Fruit fly (Drosophila melanogaster) whole organism, embryonic: ENCODE data around the gene CG2608.
A peak's percentile ranks its signal among the peaks of the same experiment; 100 is the strongest.

ENCODE experiments used
- ATbp ChIP-seq: fragments of 200-800 bp; sonication (Bioruptor generic); optimal IDR thresholded peaks from 2 replicates; lab custom pipeline; 2017; ENCODE audit warnings: missing biosample characterization, mild to moderate bottlenecking, missing genetic modification characterization, missing genetic modification reagents
- Atf-2 ChIP-seq: fragments of 200-800 bp; sonication (Bioruptor generic); optimal IDR thresholded peaks from 2 replicates; lab custom pipeline; 2016; ENCODE audit warnings: missing biosample characterization, missing genetic modification characterization
- B-H1 ChIP-seq: fragments of 200-800 bp; sonication (Bioruptor generic); IDR thresholded peaks from 3 replicates; pipeline ENCODE4 v1.3.6; 2022; ENCODE audit warnings: missing biosample characterization, missing genetic modification characterization
- C15 ChIP-seq: fragments of 200-800 bp; sonication (Bioruptor generic); IDR thresholded peaks from 3 replicates; pipeline ENCODE4 v1.3.6; 2022; ENCODE audit warnings: missing biosample characterization, missing genetic modification characterization
- CG1024 ChIP-seq: fragments of 200-800 bp; sonication (Bioruptor generic); IDR thresholded peaks from 2 replicates; pipeline ENCODE4 v1.3.6; 2022; ENCODE audit warnings: missing biosample characterization, missing genetic modification characterization
- CG1233 ChIP-seq: fragments of 200-800 bp; sonication (Bioruptor generic); optimal IDR thresholded peaks from 4 replicates; lab custom pipeline; 2018; ENCODE audit warnings: missing biosample characterization, mild to moderate bottlenecking, missing genetic modification characterization
- CG14860 ChIP-seq: fragments of 200-800 bp; sonication (Bioruptor generic); IDR thresholded peaks from 3 replicates; pipeline ENCODE4 v1.3.6; 2022; ENCODE audit warnings: missing biosample characterization, missing genetic modification characterization; ENCODE audit not compliant: partially characterized antibody
- CG15479 ChIP-seq: fragments of 200-800 bp; sonication (Bioruptor generic); optimal IDR thresholded peaks from 3 replicates; lab custom pipeline; 2019; ENCODE audit warnings: missing biosample characterization, mild to moderate bottlenecking, missing genetic modification characterization, moderate library complexity
- CG15601 ChIP-seq: fragments of 200-800 bp; sonication (Bioruptor generic); optimal IDR thresholded peaks from 3 replicates; lab custom pipeline; 2019; ENCODE audit warnings: missing biosample characterization, mild to moderate bottlenecking, missing genetic modification characterization, moderate library complexity
- CG1603 ChIP-seq: fragments of 200-800 bp; sonication (Bioruptor generic); optimal IDR thresholded peaks from 2 replicates; lab custom pipeline; 2019; ENCODE audit warnings: missing biosample characterization, mild to moderate bottlenecking, missing genetic modification characterization, moderate library complexity
- CG1647 ChIP-seq: fragments of 200-800 bp; sonication (Bioruptor generic); optimal IDR thresholded peaks from 3 replicates; lab custom pipeline; 2016; ENCODE audit warnings: missing biosample characterization, missing genetic modification characterization
- CG18262 ChIP-seq: fragments of 200-800 bp; optimal IDR thresholded peaks from 3 replicates; lab custom pipeline; 2019; ENCODE audit warnings: missing biosample characterization, mild to moderate bottlenecking, missing genetic modification characterization, moderate library complexity
- CG1832 ChIP-seq: fragments of 200-800 bp; sonication (Bioruptor generic); optimal IDR thresholded peaks from 2 replicates; lab custom pipeline; 2017; ENCODE audit warnings: missing biosample characterization, mild to moderate bottlenecking, missing genetic modification characterization, inconsistent platforms
- CG18619 ChIP-seq: fragments of 200-800 bp; sonication (Bioruptor generic); optimal IDR thresholded peaks from 3 replicates; lab custom pipeline; 2017; ENCODE audit warnings: missing biosample characterization, mild to moderate bottlenecking, missing genetic modification characterization
- CG32772 ChIP-seq: fragments of 200-800 bp; sonication (Bioruptor generic); IDR thresholded peaks from 2 replicates; pipeline ENCODE4 v1.3.6; 2022; ENCODE audit warnings: missing biosample characterization, missing genetic modification characterization
- CG33557 ChIP-seq: fragments of 200-800 bp; sonication (Bioruptor generic); optimal IDR thresholded peaks from 2 replicates; lab custom pipeline; 2019; ENCODE audit warnings: missing biosample characterization, mild to moderate bottlenecking, missing genetic modification characterization, moderate library complexity
- CG6654 ChIP-seq: fragments of 200-800 bp; sonication (Bioruptor generic); optimal IDR thresholded peaks from 2 replicates; lab custom pipeline; 2017; ENCODE audit warnings: missing biosample characterization, mild to moderate bottlenecking, missing genetic modification characterization
- CG7745 ChIP-seq: fragments of 200-800 bp; sonication (Bioruptor generic); optimal IDR thresholded peaks from 2 replicates; lab custom pipeline; 2018; ENCODE audit warnings: missing biosample characterization, mild to moderate bottlenecking, missing genetic modification characterization, moderate library complexity
- CG8089 ChIP-seq: fragments of 200-800 bp; sonication (Bioruptor generic); optimal IDR thresholded peaks from 3 replicates; lab custom pipeline; 2016; ENCODE audit warnings: missing biosample characterization, missing genetic modification characterization
- CG9609 ChIP-seq: fragments of 200-800 bp; sonication (Bioruptor generic); optimal IDR thresholded peaks from 3 replicates; lab custom pipeline; 2016; ENCODE audit warnings: missing biosample characterization, missing genetic modification characterization
- Camta ChIP-seq: fragments of 200-800 bp; sonication (Bioruptor generic); optimal IDR thresholded peaks from 2 replicates; lab custom pipeline; 2016; ENCODE audit warnings: missing biosample characterization, missing genetic modification characterization
- D ChIP-seq, 2 experiments: fragments of 200-800 bp in 1 of 2; fragments of >200 bp in 1 of 2; sonication (Bioruptor generic) in 1 of 2; optimal IDR thresholded peaks; 2 replicates in 1 of 2; 3 replicates in 1 of 2; lab custom pipeline; 2017; ENCODE audit warnings: mild to moderate bottlenecking in 1 of 2, missing biosample characterization in 1 of 2, missing genetic modification characterization in 1 of 2, missing genetic modification reagents in 1 of 2
- Deaf1 ChIP-seq: fragments of 200-800 bp; optimal IDR thresholded peaks from 3 replicates; lab custom pipeline; 2019; ENCODE audit warnings: missing biosample characterization, mild to moderate bottlenecking, missing genetic modification characterization, moderate library complexity
- Dek ChIP-seq: fragments of 200-800 bp; sonication (Bioruptor generic); optimal IDR thresholded peaks from 3 replicates; lab custom pipeline; 2019; ENCODE audit warnings: missing biosample characterization, mild to moderate bottlenecking, missing genetic modification characterization, moderate library complexity
- Ets65A ChIP-seq: fragments of 200-800 bp; sonication (Bioruptor generic); peaks from one replicate; lab custom pipeline; 2016; ENCODE audit warnings: missing biosample characterization, missing genetic modification characterization
- Lhr ChIP-seq: fragments of 200-800 bp; sonication (Bioruptor generic); optimal IDR thresholded peaks from 3 replicates; lab custom pipeline; 2017; ENCODE audit warnings: mild to moderate bottlenecking, missing biosample characterization, missing genetic modification reagents, missing genetic modification characterization
- Mad ChIP-seq: fragments of 200-800 bp; sonication (Bioruptor generic); optimal IDR thresholded peaks from 2 replicates; lab custom pipeline; 2016; ENCODE audit warnings: missing biosample characterization, missing genetic modification characterization
- Max ChIP-seq: fragments of 200-800 bp; sonication (Bioruptor generic); optimal IDR thresholded peaks from 2 replicates; lab custom pipeline; 2016; ENCODE audit warnings: missing biosample characterization, mild to moderate bottlenecking, missing genetic modification characterization
- NfI ChIP-seq: fragments of 200-800 bp; sonication (Bioruptor generic); optimal IDR thresholded peaks from 3 replicates; lab custom pipeline; 2018; ENCODE audit warnings: missing biosample characterization, mild to moderate bottlenecking, missing genetic modification characterization, moderate library complexity
- Oaz ChIP-seq: fragments of 200-800 bp; sonication (Bioruptor generic); IDR thresholded peaks from 2 replicates; pipeline ENCODE4 v1.3.6; 2022; ENCODE audit warnings: missing biosample characterization, missing genetic modification characterization
- Rx ChIP-seq: fragments of 200-800 bp; sonication (Bioruptor generic); IDR thresholded peaks from 2 replicates; pipeline ENCODE4 v1.3.6; 2022; ENCODE audit warnings: missing biosample characterization, missing genetic modification characterization
- Six4 ChIP-seq: fragments of 200-800 bp; sonication (Bioruptor generic); optimal IDR thresholded peaks from 2 replicates; lab custom pipeline; 2016; ENCODE audit warnings: missing biosample characterization, missing genetic modification characterization
- Sry-β ChIP-seq: fragments of 200-800 bp; sonication (Bioruptor generic); optimal IDR thresholded peaks from 2 replicates; lab custom pipeline; 2018; ENCODE audit warnings: missing biosample characterization, mild to moderate bottlenecking, missing genetic modification characterization, moderate library complexity
- bab2 ChIP-seq: fragments of 200-800 bp; sonication (Bioruptor generic); optimal IDR thresholded peaks from 2 replicates; lab custom pipeline; 2016; ENCODE audit warnings: missing biosample characterization, missing genetic modification characterization
- bbx ChIP-seq: fragments of 200-800 bp; sonication (Bioruptor generic); IDR thresholded peaks from 2 replicates; pipeline ENCODE4 v1.3.6; 2022; ENCODE audit warnings: missing biosample characterization, missing genetic modification characterization; ENCODE audit not compliant: partially characterized antibody
- bcd ChIP-seq: fragments of 200-800 bp; sonication (Bioruptor generic); optimal IDR thresholded peaks from 2 replicates; lab custom pipeline; 2017; ENCODE audit warnings: missing biosample characterization, mild to moderate bottlenecking, missing genetic modification characterization
- dpn ChIP-seq, 2 experiments: fragments of 200-800 bp; sonication (Bioruptor generic); optimal IDR thresholded peaks; 3 replicates each; lab custom pipeline; 2016; ENCODE audit warnings: missing biosample characterization in 2 of 2, missing genetic modification characterization in 2 of 2
- ems ChIP-seq: fragments of 200-800 bp; sonication (Bioruptor generic); optimal IDR thresholded peaks from 3 replicates; lab custom pipeline; 2016; ENCODE audit warnings: missing biosample characterization, missing genetic modification characterization
- h ChIP-seq: fragments of >200 bp; optimal IDR thresholded peaks from 2 replicates; lab custom pipeline; 2017
- hbn ChIP-seq: fragments of 200-800 bp; sonication (Bioruptor generic); IDR thresholded peaks from 2 replicates; pipeline ENCODE4 v1.3.6; 2022; ENCODE audit warnings: missing biosample characterization, missing genetic modification characterization; ENCODE audit not compliant: partially characterized antibody
- ind ChIP-seq: fragments of 200-800 bp; sonication (Bioruptor generic); optimal IDR thresholded peaks from 3 replicates; lab custom pipeline; 2016; ENCODE audit warnings: missing biosample characterization, missing genetic modification characterization
- insv ChIP-seq, 2 experiments: fragments of 200-800 bp; sonication (Bioruptor generic); optimal IDR thresholded peaks; 3 replicates each; lab custom pipeline; 2016 to 2018; ENCODE audit warnings: missing biosample characterization in 2 of 2, missing genetic modification characterization in 2 of 2
- ken ChIP-seq: fragments of 200-800 bp; sonication (Bioruptor generic); IDR thresholded peaks from 3 replicates; pipeline ENCODE4 v1.3.6; 2022; ENCODE audit warnings: missing biosample characterization, missing genetic modification characterization
- nerfin-1 ChIP-seq: fragments of 200-800 bp; sonication (Bioruptor generic); optimal IDR thresholded peaks from 3 replicates; lab custom pipeline; 2019; ENCODE audit warnings: missing biosample characterization, mild to moderate bottlenecking, missing genetic modification characterization, moderate library complexity
- nom ChIP-seq: fragments of 200-800 bp; sonication (Bioruptor generic); optimal IDR thresholded peaks from 2 replicates; lab custom pipeline; 2017; ENCODE audit warnings: missing biosample characterization, missing genetic modification characterization, mild to moderate bottlenecking, moderate library complexity, missing genetic modification reagents
- org-1 ChIP-seq: fragments of 200-800 bp; sonication (Bioruptor generic); optimal IDR thresholded peaks from 2 replicates; lab custom pipeline; 2017; ENCODE audit warnings: missing biosample characterization, missing genetic modification characterization
- p53 ChIP-seq: fragments of 200-800 bp; sonication (Bioruptor generic); optimal IDR thresholded peaks from 2 replicates; lab custom pipeline; 2016; ENCODE audit warnings: missing biosample characterization, missing genetic modification characterization
- sob ChIP-seq: fragments of 200-800 bp; sonication (Bioruptor generic); IDR thresholded peaks from 2 replicates; pipeline ENCODE4 v1.3.6; 2022; ENCODE audit warnings: missing biosample characterization, missing genetic modification characterization
- tup ChIP-seq: fragments of 200-800 bp; sonication (Bioruptor generic); optimal IDR thresholded peaks from 2 replicates; lab custom pipeline; 2016; ENCODE audit warnings: missing biosample characterization, mild to moderate bottlenecking, missing genetic modification characterization, moderate library complexity
- vfl ChIP-seq: fragments of 200-800 bp; sonication (Bioruptor generic); optimal IDR thresholded peaks from 2 replicates; lab custom pipeline; 2016; ENCODE audit warnings: missing biosample characterization, missing genetic modification characterization

CG2608 gene

DNA sequence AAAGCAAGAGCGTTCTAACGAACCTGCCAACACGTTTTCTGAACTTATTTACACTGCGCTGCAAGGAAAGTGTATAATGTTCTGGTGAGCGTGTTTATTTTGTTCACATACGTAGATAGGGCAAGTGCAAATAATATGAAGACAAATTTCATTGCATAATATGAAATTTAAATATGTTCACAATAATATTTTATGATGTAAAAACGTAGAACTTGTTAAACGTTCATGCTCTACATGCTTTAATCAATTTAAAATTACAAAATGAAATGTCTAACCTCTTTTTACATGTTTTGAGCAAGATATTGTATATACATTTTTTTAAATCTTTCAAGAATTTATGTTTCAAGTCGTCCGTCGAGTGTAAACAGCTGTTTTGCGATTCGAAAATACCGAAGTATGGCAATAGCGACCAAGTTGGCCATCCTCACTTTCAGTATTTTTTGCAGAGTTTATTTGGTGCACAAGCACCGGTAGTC, at the start of gene CG2608, which contains the start of gene phr6-4 (continued):
- TF ChIP-seq Max (GFP tag; lab: Kevin White, UChicago), result peak; percentile 94
- TF ChIP-seq bcd (GFP tag; lab: Kevin White, UChicago), result peak; percentile 92
- TF ChIP-seq CG32772, result peak; percentile 83
- TF ChIP-seq Six4 (GFP tag; lab: Kevin White, UChicago), result peak; percentile 89
- TF ChIP-seq CG33557, result peak; percentile 93
- TF ChIP-seq Ets65A (GFP tag; lab: Kevin White, UChicago), result peak; percentile 98
- TF ChIP-seq vfl (GFP tag; lab: Kevin White, UChicago), result peak; percentile 88
- peak; percentile 86 for TF ChIP-seq nom
- TF ChIP-seq CG1832 (GFP tag; lab: Kevin White, UChicago), result no peak
- TF ChIP-seq CG18619 (GFP tag; lab: Kevin White, UChicago), result peak; percentile 93
- TF ChIP-seq Atf-2, result peak; percentile 92
- no peak for TF ChIP-seq D (optimal IDR thresholded peaks at IDR 0.05; lab: Kevin White, UChicago)
- TF ChIP-seq D (GFP tag; optimal IDR thresholded peaks at IDR 0.05; lab: Kevin White, UChicago), result peak; percentile 89
- peak; percentile 81 for TF ChIP-seq CG9609
- peak; percentile 86 for TF ChIP-seq Camta (GFP tag; lab: Kevin White, UChicago)
- TF ChIP-seq hbn (GFP tag; lab: Robert Waterston, UW), result no peak
- TF ChIP-seq bbx, result no peak
- no peak for TF ChIP-seq h (lab: Kevin White, UChicago)
- peak; percentile 84 for TF ChIP-seq org-1
- TF ChIP-seq CG1603 (tag; lab: Kevin White, UChicago), result peak; percentile 77
- TF ChIP-seq Dek (tag; lab: Kevin White, UChicago), result peak; percentile 91
- TF ChIP-seq NfI (GFP tag; lab: Kevin White, UChicago), result peak; percentile 94
- no peak for TF ChIP-seq CG15479 (GFP tag; lab: Kevin White, UChicago)
- peak; percentile 87 for TF ChIP-seq Mad (GFP tag; lab: Kevin White, UChicago)
- no peak for TF ChIP-seq CG7745
- peak; percentile 76 for TF ChIP-seq CG6654 (GFP tag; lab: Kevin White, UChicago)
- no peak; the same call in 1 of the 2 replicates for TF ChIP-seq CG1024
- TF ChIP-seq ems (GFP tag; lab: Kevin White, UChicago), result peak; percentile 87
- peak; percentile 82 for TF ChIP-seq CG1647 (GFP tag; lab: Kevin White, UChicago)
- peak; percentile 58; the same call in 1 of the 2 replicates for TF ChIP-seq Rx (GFP tag; lab: Robert Waterston, UW)
- peak; percentile 77 for TF ChIP-seq Deaf1 (tag; lab: Kevin White, UChicago)
- TF ChIP-seq CG18262 (tag; lab: Kevin White, UChicago), result peak; percentile 95
- peak; percentile 90 for TF ChIP-seq nerfin-1
- peak in 1 of 2 experiments; percentile 55 for TF ChIP-seq insv (GFP tag; optimal IDR thresholded peaks at IDR 0.05; lab: Kevin White, UChicago)
- peak; percentile 93 for TF ChIP-seq ind
- peak; percentile 69; the same call in 1 of the 3 replicates for TF ChIP-seq C15 (GFP tag; lab: Robert Waterston, UW)
- peak; percentile 72 for TF ChIP-seq CG8089 (GFP tag; lab: Kevin White, UChicago)
- no peak for TF ChIP-seq CG14860 (GFP tag; lab: Robert Waterston, UW)
- TF ChIP-seq p53 (GFP tag; lab: Kevin White, UChicago), result peak; percentile 62
- peak; percentile 84 for TF ChIP-seq bab2 (GFP tag; lab: Kevin White, UChicago)
- peak; percentile 85 for TF ChIP-seq ATbp
- peak; percentile 86 to 95 for TF ChIP-seq dpn (GFP tag; optimal IDR thresholded peaks at IDR 0.05; lab: Kevin White, UChicago)
- peak; percentile 41 for TF ChIP-seq Sry-β (GFP tag; lab: Kevin White, UChicago)
- peak; percentile 92 for TF ChIP-seq CG1233
- TF ChIP-seq Lhr (GFP tag; lab: Kevin White, UChicago), result peak; percentile 77
- TF ChIP-seq Oaz (GFP tag; lab: Robert Waterston, UW), result peak; percentile 82
- peak; percentile 76 for TF ChIP-seq tup (GFP tag; lab: Kevin White, UChicago)
- peak; percentile 80 for TF ChIP-seq ken (GFP tag; lab: Robert Waterston, UW)
- TF ChIP-seq CG15601 (tag; lab: Kevin White, UChicago), result peak; percentile 92
- TF ChIP-seq sob (GFP tag; lab: Robert Waterston, UW), result peak; percentile 70
- TF ChIP-seq B-H1 (GFP tag; lab: Robert Waterston, UW), result peak; percentile 81
